Worm (Caenorhabditis elegans) whole organism, L4 larva: ENCODE data around the gene Y55F3C.17.
A peak's percentile ranks its signal among the peaks of the same experiment; 100 is the strongest.

Experiments used
- D1046.2 ChIP-seq: fragments of 200-800 bp; sonication (Bioruptor generic); IDR thresholded peaks from 2 replicates; pipeline ENCODE4 v1.3.6; 2022; ENCODE audit warnings: missing genetic modification characterization, missing compliant biosample characterization
- F10B5.3 ChIP-seq: sonication (generic microtip); optimal IDR thresholded peaks from 2 replicates; lab custom pipeline; 2016; ENCODE audit warnings: mild to moderate bottlenecking, missing genetic modification characterization, missing compliant biosample characterization
- F37D6.2 ChIP-seq: sonication (generic microtip); optimal IDR thresholded peaks from 2 replicates; lab custom pipeline; 2016; ENCODE audit warnings: mild to moderate bottlenecking, missing genetic modification characterization, missing compliant biosample characterization
- T26A8.4 ChIP-seq: fragments of 200-800 bp; sonication (Bioruptor generic); IDR thresholded peaks from 2 replicates; pipeline ENCODE4 v1.3.6; 2022; ENCODE audit warnings: missing genetic modification characterization, missing compliant biosample characterization
- Y105C5A.15 ChIP-seq: fragments of 200-800 bp; sonication (Bioruptor generic); IDR thresholded peaks from 2 replicates; pipeline ENCODE4 v1.3.6; 2022; ENCODE audit warnings: missing genetic modification characterization, missing compliant biosample characterization
- Y48G9A.11 ChIP-seq: fragments of 200-800 bp; sonication (Bioruptor generic); IDR thresholded peaks from 2 replicates; pipeline ENCODE4 v1.3.6; 2022; ENCODE audit warnings: missing genetic modification reagents, missing genetic modification characterization, missing compliant biosample characterization
- aha-1 ChIP-seq: fragments of 150-350 bp; peaks from one replicate; lab custom pipeline; 2014; ENCODE audit warnings: missing biosample characterization, missing genetic modification characterization
- aly-2 ChIP-seq: sonication (generic microtip); optimal IDR thresholded peaks from 2 replicates; lab custom pipeline; 2018; ENCODE audit warnings: missing biosample characterization, missing genetic modification characterization
- ama-1 ChIP-seq: fragments of 150-350 bp; optimal IDR thresholded peaks from 2 replicates; lab custom pipeline; 2014; ENCODE audit warnings: inconsistent platforms, mixed read lengths
- arid-1 ChIP-seq: fragments of 200-800 bp; sonication (Bioruptor generic); conservative IDR thresholded peaks from 2 replicates; pipeline ENCODE4 v1.3.6; 2022; ENCODE audit warnings: missing genetic modification reagents, missing genetic modification characterization, missing compliant biosample characterization
- ceh-44 ChIP-seq: fragments of 200-800 bp; sonication (Bioruptor generic); IDR thresholded peaks from 2 replicates; pipeline ENCODE4 v1.3.6; 2022; ENCODE audit warnings: missing genetic modification reagents, missing genetic modification characterization, missing compliant biosample characterization
- ceh-62 ChIP-seq: sonication (generic microtip); optimal IDR thresholded peaks from 2 replicates; lab custom pipeline; 2017; ENCODE audit warnings: missing biosample characterization, missing genetic modification characterization
- daf-12 ChIP-seq: fragments of 150-350 bp; optimal IDR thresholded peaks from 2 replicates; lab custom pipeline; 2014; ENCODE audit warnings: missing biosample characterization, missing genetic modification reagents, missing genetic modification characterization
- daf-16 ChIP-seq, 3 experiments: sonication (generic microtip); optimal IDR thresholded peaks; 2 replicates each; lab custom pipeline; 2016 to 2017; ENCODE audit warnings: missing genetic modification characterization in 3 of 3, missing genetic modification reagents in 3 of 3, mild to moderate bottlenecking in 2 of 3, missing compliant biosample characterization in 2 of 3, missing biosample characterization in 1 of 3, moderate library complexity in 1 of 3
- daf-8 ChIP-seq: fragments of 200-800 bp; sonication (Bioruptor generic); IDR thresholded peaks from 2 replicates; pipeline ENCODE4 v1.3.6; 2022; ENCODE audit warnings: missing genetic modification characterization, missing compliant biosample characterization
- dmd-8 ChIP-seq: fragments of 200-800 bp; sonication (Bioruptor generic); IDR thresholded peaks from 2 replicates; pipeline ENCODE4 v1.3.6; 2022; ENCODE audit warnings: missing genetic modification characterization, missing compliant biosample characterization
- dmd-9 ChIP-seq: fragments of 200-800 bp; sonication (Bioruptor generic); IDR thresholded peaks from 2 replicates; pipeline ENCODE4 v1.3.6; 2022; ENCODE audit warnings: missing genetic modification reagents, missing genetic modification characterization, missing compliant biosample characterization
- egl-43 ChIP-seq: fragments of 200-800 bp; sonication (Bioruptor generic); IDR thresholded peaks from 2 replicates; pipeline ENCODE4 v1.3.6; 2022; ENCODE audit warnings: missing genetic modification reagents, missing genetic modification characterization, missing compliant biosample characterization
- fos-1 ChIP-seq: fragments of 150-350 bp; optimal IDR thresholded peaks from 2 replicates; lab custom pipeline; 2014; ENCODE audit warnings: missing biosample characterization, missing genetic modification characterization
- hmg-1.1 ChIP-seq: fragments of 200-800 bp; sonication (Bioruptor generic); IDR thresholded peaks from 2 replicates; pipeline ENCODE4 v1.3.6; 2022; ENCODE audit warnings: missing genetic modification reagents, missing genetic modification characterization, missing compliant biosample characterization
- lin-29 ChIP-seq: fragments of 200-800 bp; sonication (Bioruptor generic); IDR thresholded peaks from 2 replicates; pipeline ENCODE4 v1.3.6; 2022; ENCODE audit warnings: missing genetic modification reagents, missing genetic modification characterization, missing compliant biosample characterization
- lir-3 ChIP-seq: sonication (generic microtip); optimal IDR thresholded peaks from 2 replicates; lab custom pipeline; 2016; ENCODE audit warnings: mild to moderate bottlenecking, missing genetic modification characterization, missing compliant biosample characterization
- mep-1 ChIP-seq: fragments of 150-350 bp; sonication (generic microtip); optimal IDR thresholded peaks from 3 replicates; lab custom pipeline; 2014; ENCODE audit warnings: missing biosample characterization, missing genetic modification characterization
- nhr-10 ChIP-seq: fragments of 150-350 bp; optimal IDR thresholded peaks from 2 replicates; lab custom pipeline; 2014; ENCODE audit warnings: missing biosample characterization, missing genetic modification characterization
- nhr-11 ChIP-seq: fragments of 150-350 bp; optimal IDR thresholded peaks from 2 replicates; lab custom pipeline; 2014; ENCODE audit warnings: missing biosample characterization, missing genetic modification characterization
- nhr-111 ChIP-seq: fragments of 200-800 bp; sonication (Bioruptor generic); optimal IDR thresholded peaks from 2 replicates; lab custom pipeline; 2018; ENCODE audit warnings: mild to moderate bottlenecking, missing genetic modification characterization, missing compliant biosample characterization
- nhr-237 ChIP-seq: sonication (generic microtip); optimal IDR thresholded peaks from 2 replicates; lab custom pipeline; 2017; ENCODE audit warnings: missing biosample characterization, missing genetic modification characterization
- nhr-25 ChIP-seq: sonication (generic microtip); optimal IDR thresholded peaks from 2 replicates; lab custom pipeline; 2017; ENCODE audit warnings: missing genetic modification characterization, mild to moderate bottlenecking, missing compliant biosample characterization, antibody characterized with exemption, moderate library complexity, borderline replicate concordance; ENCODE audit not compliant: insufficient read depth
- nhr-28 ChIP-seq: fragments of 150-350 bp; optimal IDR thresholded peaks from 2 replicates; lab custom pipeline; 2014; ENCODE audit warnings: missing biosample characterization, missing genetic modification characterization
- nhr-42 ChIP-seq: fragments of 200-800 bp; sonication (Bioruptor generic); IDR thresholded peaks from 2 replicates; pipeline ENCODE4 v1.3.6; 2022; ENCODE audit warnings: missing genetic modification characterization, missing compliant biosample characterization
- nhr-48 ChIP-seq: sonication (generic microtip); optimal IDR thresholded peaks from 2 replicates; lab custom pipeline; 2016; ENCODE audit warnings: mild to moderate bottlenecking, missing genetic modification characterization, missing compliant biosample characterization
- rbr-2 ChIP-seq: sonication (generic microtip); optimal IDR thresholded peaks from 2 replicates; lab custom pipeline; 2016; ENCODE audit warnings: missing genotype, missing genetic modification characterization, missing compliant biosample characterization
- set-16 ChIP-seq: fragments of 200-800 bp; sonication (Bioruptor generic); IDR thresholded peaks from 2 replicates; pipeline ENCODE4 v1.3.6; 2022; ENCODE audit warnings: missing genetic modification reagents, missing genetic modification characterization, missing compliant biosample characterization
- snpc-4 ChIP-seq: fragments of 150-350 bp; optimal IDR thresholded peaks from 2 replicates; lab custom pipeline; 2014; ENCODE audit warnings: missing biosample characterization, missing genetic modification characterization
- spr-1 ChIP-seq: sonication (generic microtip); optimal IDR thresholded peaks from 2 replicates; lab custom pipeline; 2016; ENCODE audit warnings: mild to moderate bottlenecking, missing genetic modification characterization, missing compliant biosample characterization
- spr-3 ChIP-seq: fragments of 200-800 bp; sonication (Bioruptor generic); optimal IDR thresholded peaks from 2 replicates; lab custom pipeline; 2018; ENCODE audit warnings: mild to moderate bottlenecking, missing genetic modification characterization, missing compliant biosample characterization
- unc-130 ChIP-seq: sonication (generic microtip); optimal IDR thresholded peaks from 2 replicates; lab custom pipeline; 2016; ENCODE audit warnings: missing genetic modification reagents, missing genetic modification characterization, missing compliant biosample characterization
- unc-62 ChIP-seq, 3 experiments: fragments of 150-350 bp in 1 of 3; sonication (generic microtip); optimal IDR thresholded peaks in 2 of 3; peaks in 1 of 3; 1 replicate in 1 of 3; 2 replicates in 2 of 3; lab custom pipeline; 2014 to 2017; ENCODE audit warnings: missing biosample characterization in 3 of 3, missing genetic modification characterization in 3 of 3, missing genetic modification reagents in 3 of 3, missing genotype in 1 of 3
- vab-7 ChIP-seq: fragments of 200-800 bp; sonication (Bioruptor generic); IDR thresholded peaks from 2 replicates; pipeline ENCODE4 v1.3.6; 2022; ENCODE audit warnings: missing genetic modification reagents, missing genetic modification characterization, missing compliant biosample characterization
- zfp-2 ChIP-seq: sonication (generic microtip); optimal IDR thresholded peaks from 2 replicates; lab custom pipeline; 2016; ENCODE audit warnings: mild to moderate bottlenecking, missing genetic modification characterization, missing compliant biosample characterization
- zfp-3 ChIP-seq: fragments of 200-800 bp; sonication (Bioruptor generic); conservative IDR thresholded peaks from 2 replicates; pipeline ENCODE4 v1.3.6; 2022; ENCODE audit warnings: missing genetic modification reagents, missing genetic modification characterization, missing compliant biosample characterization
- zip-11 ChIP-seq: fragments of 200-800 bp; sonication (Bioruptor generic); IDR thresholded peaks from 2 replicates; pipeline ENCODE4 v1.3.6; 2022; ENCODE audit warnings: missing genetic modification characterization, missing compliant biosample characterization
- zip-2 ChIP-seq: fragments of 150-350 bp; optimal IDR thresholded peaks from 2 replicates; lab custom pipeline; 2014; ENCODE audit warnings: missing biosample characterization, missing genetic modification characterization

The Y55F3C.17 gene

DNA sequence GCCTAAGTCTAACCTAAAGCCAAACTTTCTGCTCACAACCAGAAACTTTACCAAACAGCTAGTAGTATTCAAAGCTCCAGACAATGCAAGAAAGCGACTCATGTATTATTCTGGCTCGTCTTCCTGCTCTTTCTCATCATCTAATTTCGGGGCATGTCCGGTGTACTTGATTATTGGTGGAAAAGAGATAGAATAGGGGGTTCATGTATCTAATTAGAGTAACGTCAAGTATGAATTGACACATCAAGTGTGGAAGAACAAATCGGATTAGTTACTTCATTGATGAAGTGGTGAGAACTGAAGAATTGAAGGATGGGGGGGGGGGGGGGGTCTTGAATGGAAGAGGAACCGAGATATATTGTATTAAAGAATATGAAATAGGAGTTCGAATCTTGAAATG, 17.2 kb upstream of the Y55F3C.17 start:
- TF ChIP-seq D1046.2 (no peak), unc-62 (GFP tag; optimal IDR thresholded peaks at IDR 0.05 in 1 of 2; lab: Kevin White, UChicago) (peak in 1 of 2 experiments; percentile 42), unc-62 (tag; optimal IDR thresholded peaks at IDR 0.05; lab: Kevin White, UChicago) (no peak)
- TF ChIP-seq, all 104 proteins: peak for 1

DNA sequence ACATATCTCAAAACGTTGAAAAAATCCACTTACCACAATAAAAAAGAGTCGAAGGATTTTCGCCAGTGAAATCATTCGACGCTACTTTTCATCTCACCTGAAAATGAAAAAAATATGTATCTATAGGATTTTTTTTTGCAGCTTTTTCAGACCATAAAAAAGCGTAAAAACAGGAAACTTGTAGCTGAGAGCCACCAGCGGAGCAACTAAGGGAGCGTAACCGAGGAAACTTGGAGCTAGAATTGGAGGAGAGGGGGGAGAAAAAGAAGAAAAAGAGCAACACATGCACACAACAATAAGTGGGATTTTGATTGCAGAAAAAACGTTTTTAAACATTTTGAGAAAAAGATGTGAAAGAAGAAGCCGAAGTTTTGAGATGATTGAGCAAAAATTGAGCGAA, 9.4 kb upstream of the Y55F3C.17 start, which contains the start of gene cutl-26:
cutl-26 (minus strand) TSS at position 101 of the 400 bp plus-strand sequence.
- no peak for TF ChIP-seq ceh-44 (GFP tag; lab: Robert Waterston, UW)
- TF ChIP-seq lir-3 (tag; lab: Kevin White, UChicago) = no peak
- no peak for TF ChIP-seq unc-130 (GFP tag; lab: Kevin White, UChicago)
- no peak for TF ChIP-seq nhr-48
- TF ChIP-seq zip-2 (tag; lab: Kevin White, UChicago) = no peak
- TF ChIP-seq hmg-1.1 (GFP tag; lab: Robert Waterston, UW) = no peak
- TF ChIP-seq zfp-2 (tag; lab: Kevin White, UChicago) = no peak
- TF ChIP-seq nhr-28 = no peak
- no peak for TF ChIP-seq dmd-8
- no peak for TF ChIP-seq nhr-42 (GFP tag; lab: Robert Waterston, UW)
- TF ChIP-seq F37D6.2 (tag; lab: Kevin White, UChicago) = no peak
- TF ChIP-seq, all 104 proteins: peak for 0

DNA sequence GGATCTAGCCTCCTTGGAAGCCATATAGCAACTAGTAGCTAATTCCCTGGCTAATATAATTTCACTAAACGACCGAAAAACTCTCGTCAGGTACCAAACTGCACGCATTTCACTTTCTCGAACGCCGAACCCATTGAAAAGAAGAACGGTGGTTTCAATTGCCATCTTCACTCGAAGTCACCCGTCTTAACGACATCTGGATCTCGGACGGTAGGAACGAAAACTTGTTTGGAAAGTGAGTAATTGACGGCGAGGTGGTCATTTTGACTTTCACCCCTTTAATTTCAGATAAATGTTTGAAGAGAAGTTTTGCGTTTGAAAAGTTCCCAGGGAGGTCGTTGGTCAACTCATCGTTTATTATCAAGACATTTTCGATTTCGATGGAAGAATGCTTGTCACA, 13.5 kb downstream of the Y55F3C.17 start:
- TF ChIP-seq dmd-9 (GFP tag; lab: Robert Waterston, UW) (no peak), aha-1 (tag; lab: Kevin White, UChicago) (peak; percentile 65), spr-1 (no peak), fos-1 (tag; lab: Kevin White, UChicago) (no peak), unc-62 (GFP tag; optimal IDR thresholded peaks at IDR 0.05 in 1 of 2; lab: Kevin White, UChicago) (peak in 1 of 2 experiments; percentile 90), unc-62 (tag; optimal IDR thresholded peaks at IDR 0.05; lab: Kevin White, UChicago) (no peak), mep-1 (tag; lab: Kevin White, UChicago) (no peak), F10B5.3 (tag; lab: Kevin White, UChicago) (no peak)

DNA sequence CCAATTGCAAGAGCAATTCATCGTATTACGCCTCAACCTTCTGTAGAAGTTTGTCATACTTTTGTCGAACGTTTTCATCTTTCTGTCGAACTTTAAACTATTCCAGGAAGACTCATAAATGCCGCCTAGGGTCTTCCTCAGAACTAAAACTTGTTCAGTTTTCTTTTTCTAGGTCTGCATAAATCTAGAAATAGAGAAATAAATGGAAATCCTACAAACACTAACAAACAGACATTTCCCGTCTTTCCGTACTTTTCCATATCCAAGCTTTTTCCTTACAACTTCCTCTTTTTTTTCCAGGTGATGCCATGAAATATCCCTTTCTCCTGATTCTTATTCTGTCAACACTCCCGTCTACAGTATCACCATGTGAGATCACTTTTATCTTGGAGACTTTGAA, 14.0 kb downstream of the Y55F3C.17 start, which contains the start of gene cutl-28:
cutl-28 (plus strand) TSS at position 301 of the 400 bp plus-strand sequence.
- TF ChIP-seq lir-3 (tag; lab: Kevin White, UChicago) = no peak
- TF ChIP-seq zip-11 = no peak
- TF ChIP-seq daf-12 = no peak
- no peak for TF ChIP-seq snpc-4 (tag; lab: Kevin White, UChicago)
- no peak for TF ChIP-seq nhr-111
- TF ChIP-seq Y48G9A.11 (GFP tag; lab: Robert Waterston, UW) = no peak
- TF ChIP-seq ceh-62 (tag; lab: Kevin White, UChicago) = no peak
- TF ChIP-seq aly-2 (tag; lab: Kevin White, UChicago) = no peak
- TF ChIP-seq egl-43 = no peak
- TF ChIP-seq fos-1 (tag; lab: Kevin White, UChicago) = no peak
- no peak for TF ChIP-seq rbr-2
- no peak for TF ChIP-seq ama-1 (lab: Kevin White, UChicago)
- TF ChIP-seq nhr-237 (tag; lab: Kevin White, UChicago) = no peak
- TF ChIP-seq arid-1 (GFP tag; lab: Robert Waterston, UW) = no peak
- TF ChIP-seq vab-7 (GFP tag; lab: Robert Waterston, UW) = no peak
- no peak for TF ChIP-seq zfp-3 (GFP tag; lab: Robert Waterston, UW)

DNA sequence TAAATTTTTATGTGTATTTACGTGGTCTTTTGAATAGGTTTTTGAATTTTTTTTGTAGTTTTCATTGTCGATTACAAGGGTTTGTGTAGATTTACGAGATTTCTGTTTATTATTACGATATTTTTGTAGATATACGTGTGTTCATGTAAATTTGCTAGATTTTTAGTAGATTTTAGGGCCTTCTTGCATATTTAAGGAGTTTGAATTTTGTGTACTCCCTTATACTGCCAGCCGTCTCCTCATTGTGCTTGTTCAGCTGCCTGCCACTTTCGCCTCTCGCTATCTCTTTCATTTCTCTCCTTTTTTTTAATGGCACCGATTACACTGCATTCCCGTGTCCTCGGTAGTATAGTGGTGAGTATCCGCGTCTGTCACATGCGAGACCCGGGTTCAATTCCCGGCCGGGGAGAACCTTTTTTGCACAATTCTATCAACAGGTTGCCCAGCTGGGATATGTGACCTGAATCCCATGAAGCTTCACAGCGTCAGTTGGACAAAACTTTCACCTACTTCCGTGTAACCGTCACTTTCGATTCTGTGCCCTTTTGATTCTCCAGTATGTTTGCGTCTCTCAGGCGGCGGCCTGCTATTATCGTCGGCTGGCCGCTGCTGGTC, 15.4 kb downstream of the Y55F3C.17 start:
- TF ChIP-seq aha-1 (tag; lab: Kevin White, UChicago) (peak; percentile 94), nhr-25 (tag; lab: Kevin White, UChicago) (no peak), lir-3 (tag; lab: Kevin White, UChicago) (peak; percentile 62), T26A8.4 (GFP tag; lab: Robert Waterston, UW) (no peak; the same call in 1 of the 2 replicates), set-16 (peak; percentile 50; the same call in 1 of the 2 replicates), spr-3 (peak; percentile 65), nhr-11 (tag; lab: Kevin White, UChicago) (peak; percentile 35), Y105C5A.15 (peak; percentile 75), nhr-10 (tag; lab: Kevin White, UChicago) (no peak), F10B5.3 (tag; lab: Kevin White, UChicago) (peak; percentile 33), daf-16 (GFP tag; optimal IDR thresholded peaks at IDR 0.05; lab: Kevin White, UChicago) (peak in 1 of 2 experiments; percentile 78), daf-16 (tag; optimal IDR thresholded peaks at IDR 0.05; lab: Kevin White, UChicago) (peak; percentile 62), daf-8 (GFP tag; lab: Robert Waterston, UW) (no peak), lin-29 (GFP tag; lab: Robert Waterston, UW) (0 out of 2 replicates have a peak, but pooled peaks have one; percentile 35), egl-43 (peak; percentile 94), zfp-3 (GFP tag; lab: Robert Waterston, UW) (peak; percentile 70; the same call in 1 of the 2 replicates), hmg-1.1 (GFP tag; lab: Robert Waterston, UW) (peak; percentile 90)
